Worm (Caenorhabditis elegans) whole organism, young adult: ENCODE results near the gene nhr-258.

Experiments used
- B0019.2 ChIP-seq: fragments of 200-800 bp; sonication (Bioruptor generic); conservative IDR thresholded peaks from 2 replicates; pipeline ENCODE4 v1.3.6; 2022; ENCODE audit warnings: missing genetic modification reagents, missing genetic modification characterization, missing compliant biosample characterization
- B0261.1 ChIP-seq: sonication (generic microtip); optimal IDR thresholded peaks from 2 replicates; lab custom pipeline; 2016; ENCODE audit warnings: mild to moderate bottlenecking, missing genetic modification characterization, moderate library complexity, missing compliant biosample characterization
- C17E4.6 ChIP-seq: fragments of 200-800 bp; sonication (Bioruptor generic); IDR thresholded peaks from 2 replicates; pipeline ENCODE4 v1.3.6; 2022; ENCODE audit warnings: missing genetic modification reagents, missing genetic modification characterization, missing compliant biosample characterization
- F37B4.10 ChIP-seq: fragments of 200-800 bp; sonication (Bioruptor generic); IDR thresholded peaks from 2 replicates; pipeline ENCODE4 v1.3.6; 2022; ENCODE audit warnings: missing genetic modification characterization, missing compliant biosample characterization
- F39B2.1 ChIP-seq: fragments of 200-800 bp; sonication (Bioruptor generic); IDR thresholded peaks from 2 replicates; pipeline ENCODE4 v1.3.6; 2022; ENCODE audit warnings: missing genetic modification reagents, missing genetic modification characterization, missing compliant biosample characterization
- F57C9.4 ChIP-seq: sonication (generic microtip); optimal IDR thresholded peaks from 2 replicates; lab custom pipeline; 2017; ENCODE audit warnings: mild to moderate bottlenecking, missing genetic modification characterization, missing compliant biosample characterization
- T07F8.4 ChIP-seq: sonication (generic microtip); optimal IDR thresholded peaks from 2 replicates; lab custom pipeline; 2016; ENCODE audit warnings: mild to moderate bottlenecking, missing genetic modification characterization, moderate library complexity, missing compliant biosample characterization
- ZK185.1 ChIP-seq: sonication (generic microtip); optimal IDR thresholded peaks from 2 replicates; lab custom pipeline; 2016; ENCODE audit warnings: mild to moderate bottlenecking, missing genetic modification characterization, missing compliant biosample characterization; ENCODE audit not compliant: poor library complexity, severe bottlenecking
- ama-1 ChIP-seq, 3 experiments: fragments of 150-350 bp in 1 of 3; sonication (generic microtip) in 2 of 3; optimal IDR thresholded peaks; 2 replicates each; lab custom pipeline; 2014 to 2018; ENCODE audit warnings: missing biosample characterization in 2 of 3, missing genetic modification characterization in 2 of 3, missing genetic modification reagents in 2 of 3
- atf-7 ChIP-seq: sonication (generic microtip); optimal IDR thresholded peaks from 2 replicates; lab custom pipeline; 2017; ENCODE audit warnings: mild to moderate bottlenecking, missing genetic modification characterization, missing compliant biosample characterization
- attf-3 ChIP-seq: fragments of 200-800 bp; sonication (Bioruptor generic); conservative IDR thresholded peaks from 2 replicates; pipeline ENCODE4 v1.3.6; 2022; ENCODE audit warnings: missing genetic modification reagents, missing genetic modification characterization, missing compliant biosample characterization
- attf-5 ChIP-seq: fragments of 200-800 bp; sonication (Bioruptor generic); optimal IDR thresholded peaks from 2 replicates; lab custom pipeline; 2018; ENCODE audit warnings: mild to moderate bottlenecking, missing genetic modification characterization, missing compliant biosample characterization
- attf-6 ChIP-seq: fragments of 200-800 bp; sonication (Bioruptor generic); IDR thresholded peaks from 2 replicates; pipeline ENCODE4 v1.3.6; 2022; ENCODE audit warnings: missing genetic modification reagents, missing genetic modification characterization, missing compliant biosample characterization
- bed-2 ChIP-seq: fragments of 200-800 bp; sonication (Bioruptor generic); IDR thresholded peaks from 2 replicates; pipeline ENCODE4 v1.3.6; 2022; ENCODE audit warnings: missing genetic modification reagents, missing genetic modification characterization, missing compliant biosample characterization
- cebp-2 ChIP-seq: fragments of 200-800 bp; sonication (Bioruptor generic); IDR thresholded peaks from 2 replicates; pipeline ENCODE4 v1.3.6; 2022; ENCODE audit warnings: missing genetic modification characterization, missing compliant biosample characterization
- ceh-100 ChIP-seq: fragments of 200-800 bp; sonication (Bioruptor generic); IDR thresholded peaks from 2 replicates; pipeline ENCODE4 v1.3.6; 2022; ENCODE audit warnings: missing genetic modification reagents, missing genetic modification characterization, missing compliant biosample characterization
- ceh-40 ChIP-seq: fragments of 200-800 bp; sonication (Bioruptor generic); IDR thresholded peaks from 2 replicates; pipeline ENCODE4 v1.3.6; 2022; ENCODE audit warnings: missing genetic modification characterization, missing compliant biosample characterization
- ceh-79 ChIP-seq: sonication (generic microtip); optimal IDR thresholded peaks from 2 replicates; lab custom pipeline; 2017; ENCODE audit warnings: mild to moderate bottlenecking, missing genetic modification characterization, missing compliant biosample characterization
- chd-7 ChIP-seq: sonication (generic microtip); optimal IDR thresholded peaks from 2 replicates; lab custom pipeline; 2016; ENCODE audit warnings: mild to moderate bottlenecking, missing genetic modification characterization, moderate library complexity, missing compliant biosample characterization
- efl-1 ChIP-seq: fragments of 150-350 bp; optimal IDR thresholded peaks from 2 replicates; lab custom pipeline; 2014; ENCODE audit warnings: missing biosample characterization, missing genetic modification reagents, missing genetic modification characterization
- egl-18 ChIP-seq: fragments of 200-800 bp; sonication (Bioruptor generic); IDR thresholded peaks from 2 replicates; pipeline ENCODE4 v1.3.6; 2022; ENCODE audit warnings: missing genetic modification reagents, missing genetic modification characterization, missing compliant biosample characterization
- egl-44 ChIP-seq: fragments of 200-800 bp; sonication (Bioruptor generic); IDR thresholded peaks from 2 replicates; pipeline ENCODE4 v1.3.6; 2022; ENCODE audit warnings: missing genetic modification reagents, missing genetic modification characterization, missing compliant biosample characterization
- ekl-4 ChIP-seq: fragments of 200-800 bp; sonication (Bioruptor generic); IDR thresholded peaks from 2 replicates; pipeline ENCODE4 v1.3.6; 2022; ENCODE audit warnings: missing genetic modification reagents, missing genetic modification characterization, missing compliant biosample characterization
- hlh-12 ChIP-seq: sonication (generic microtip); optimal IDR thresholded peaks from 2 replicates; lab custom pipeline; 2016; ENCODE audit warnings: missing genetic modification characterization, missing compliant biosample characterization
- hmg-1.2 ChIP-seq: fragments of 200-800 bp; sonication (Bioruptor generic); IDR thresholded peaks from 2 replicates; pipeline ENCODE4 v1.3.6; 2022; ENCODE audit warnings: missing genetic modification reagents, missing genetic modification characterization, missing compliant biosample characterization
- hsf-1 ChIP-seq: fragments of 200-800 bp; sonication (Bioruptor generic); IDR thresholded peaks from 2 replicates; pipeline ENCODE4 v1.3.6; 2022; ENCODE audit warnings: missing genetic modification reagents, missing genetic modification characterization, missing compliant biosample characterization
- lag-1 ChIP-seq: fragments of 200-800 bp; sonication (Bioruptor generic); IDR thresholded peaks from 2 replicates; pipeline ENCODE4 v1.3.6; 2022; ENCODE audit warnings: missing genetic modification reagents, missing genetic modification characterization, missing compliant biosample characterization
- lin-26 ChIP-seq: fragments of 200-800 bp; sonication (Bioruptor generic); IDR thresholded peaks from 2 replicates; pipeline ENCODE4 v1.3.6; 2022; ENCODE audit warnings: missing genetic modification reagents, missing genetic modification characterization, missing compliant biosample characterization
- lin-54 ChIP-seq: fragments of 200-800 bp; sonication (Bioruptor generic); optimal IDR thresholded peaks from 2 replicates; lab custom pipeline; 2018; ENCODE audit warnings: mild to moderate bottlenecking, missing genetic modification characterization, missing compliant biosample characterization
- lsl-1 ChIP-seq: fragments of 200-800 bp; sonication (Bioruptor generic); optimal IDR thresholded peaks from 2 replicates; lab custom pipeline; 2018; ENCODE audit warnings: mild to moderate bottlenecking, missing genetic modification characterization, moderate library complexity, missing compliant biosample characterization
- lsy-27 ChIP-seq: sonication (generic microtip); optimal IDR thresholded peaks from 2 replicates; lab custom pipeline; 2017; ENCODE audit warnings: missing genetic modification characterization, mild to moderate bottlenecking, missing compliant biosample characterization, antibody characterized with exemption, missing genotype, borderline replicate concordance; ENCODE audit not compliant: insufficient read depth
- madf-6 ChIP-seq: fragments of 200-800 bp; sonication (Bioruptor generic); IDR thresholded peaks from 2 replicates; pipeline ENCODE4 v1.3.6; 2022; ENCODE audit warnings: missing genetic modification reagents, missing genetic modification characterization, missing compliant biosample characterization
- mcd-1 ChIP-seq: fragments of 200-800 bp; sonication (Bioruptor generic); IDR thresholded peaks from 2 replicates; pipeline ENCODE4 v1.3.6; 2022; ENCODE audit warnings: missing genetic modification reagents, missing genetic modification characterization, missing compliant biosample characterization
- nhr-179 ChIP-seq: sonication (generic microtip); optimal IDR thresholded peaks from 2 replicates; lab custom pipeline; 2016; ENCODE audit warnings: mild to moderate bottlenecking, missing genetic modification characterization, missing compliant biosample characterization
- pha-4 ChIP-seq: fragments of 150-350 bp; sonication (generic microtip); optimal IDR thresholded peaks from 2 replicates; lab custom pipeline; 2014; ENCODE audit warnings: missing biosample characterization, missing genetic modification reagents, missing genetic modification characterization
- rcor-1 ChIP-seq: fragments of 200-800 bp; sonication (Bioruptor generic); IDR thresholded peaks from 2 replicates; pipeline ENCODE4 v1.3.6; 2022; ENCODE audit warnings: missing genetic modification reagents, missing genetic modification characterization, missing compliant biosample characterization
- sptf-2 ChIP-seq: fragments of 200-800 bp; sonication (Bioruptor generic); optimal IDR thresholded peaks from 2 replicates; lab custom pipeline; 2018; ENCODE audit warnings: mild to moderate bottlenecking, missing genetic modification characterization, missing compliant biosample characterization
- tbp1 ChIP-seq: fragments of 200-800 bp; sonication (Bioruptor generic); optimal IDR thresholded peaks from 2 replicates; lab custom pipeline; 2018; ENCODE audit warnings: mild to moderate bottlenecking, missing genetic modification characterization, missing compliant biosample characterization
- unc-130 ChIP-seq: sonication (generic microtip); optimal IDR thresholded peaks from 2 replicates; lab custom pipeline; 2016; ENCODE audit warnings: missing genetic modification reagents, missing genetic modification characterization, missing compliant biosample characterization
- xnd-1 ChIP-seq: sonication (generic microtip); optimal IDR thresholded peaks from 2 replicates; lab custom pipeline; 2016; ENCODE audit warnings: missing genotype, missing genetic modification reagents, missing genetic modification characterization, missing compliant biosample characterization
- zfh-2 ChIP-seq: fragments of 200-800 bp; sonication (Bioruptor generic); conservative IDR thresholded peaks from 2 replicates; pipeline ENCODE4 v1.3.6; 2022; ENCODE audit warnings: missing genetic modification reagents, missing genetic modification characterization, missing compliant biosample characterization
- ztf-25 ChIP-seq: fragments of 200-800 bp; sonication (Bioruptor generic); IDR thresholded peaks from 2 replicates; pipeline ENCODE4 v1.3.6; 2022; ENCODE audit warnings: missing genetic modification reagents, missing genetic modification characterization, missing compliant biosample characterization
- ztf-28 ChIP-seq: fragments of 200-800 bp; sonication (Bioruptor generic); IDR thresholded peaks from 2 replicates; pipeline ENCODE4 v1.3.6; 2022; ENCODE audit warnings: missing genetic modification reagents, missing genetic modification characterization, missing compliant biosample characterization
- ztf-3 ChIP-seq: fragments of 200-800 bp; sonication (Bioruptor generic); optimal IDR thresholded peaks from 2 replicates; lab custom pipeline; 2018; ENCODE audit warnings: mild to moderate bottlenecking, missing genetic modification characterization, missing compliant biosample characterization
- ztf-6 ChIP-seq: fragments of 200-800 bp; sonication (Bioruptor generic); IDR thresholded peaks from 2 replicates; pipeline ENCODE4 v1.3.6; 2022; ENCODE audit warnings: missing genetic modification reagents, missing genetic modification characterization, missing compliant biosample characterization

Gene nhr-258

ce11 chrIV:8048083-8048482 lies 3.3 kb downstream of the nhr-258 start:
- TF ChIP-seq ceh-40 (GFP tag; lab: Robert Waterston, UW) (no peak), hmg-1.2 (peak; percentile 78)

ce11 chrIV:8052694-8053093 lies 8.0 kb downstream of the nhr-258 start:
- TF ChIP-seq lsy-27: no peak
- TF ChIP-seq pha-4 (tag; lab: Kevin White, UChicago): no peak
- TF ChIP-seq ztf-3 (GFP tag; lab: Kevin White, UChicago): no peak
- no peak for TF ChIP-seq tbp1
- TF ChIP-seq ztf-25 (GFP tag; lab: Robert Waterston, UW): no peak
- no peak for TF ChIP-seq madf-6 (GFP tag; lab: Robert Waterston, UW)
- no peak for TF ChIP-seq chd-7
- no peak for TF ChIP-seq efl-1

- no peak for TF ChIP-seq ama-1 (optimal IDR thresholded peaks at IDR 0.05; lab: Kevin White, UChicago)
- no peak for TF ChIP-seq ama-1 (GFP tag; optimal IDR thresholded peaks at IDR 0.05; lab: Kevin White, UChicago)
- no peak for TF ChIP-seq cebp-2 (GFP tag; lab: Robert Waterston, UW)
- no peak for TF ChIP-seq lsl-1 (GFP tag; lab: Kevin White, UChicago)
- no peak for TF ChIP-seq F39B2.1 (GFP tag; lab: Robert Waterston, UW)
- TF ChIP-seq mcd-1 (GFP tag; lab: Robert Waterston, UW): no peak
- no peak for TF ChIP-seq lag-1
- TF ChIP-seq F57C9.4 (tag; lab: Kevin White, UChicago): no peak
- TF ChIP-seq ZK185.1 (tag; lab: Kevin White, UChicago): no peak
- TF ChIP-seq B0261.1 (tag; lab: Kevin White, UChicago): no peak
- no peak for TF ChIP-seq lin-54 (GFP tag; lab: Kevin White, UChicago)
- no peak for TF ChIP-seq ekl-4 (GFP tag; lab: Robert Waterston, UW)
- TF ChIP-seq xnd-1: no peak
These were observed 9.2 kb downstream of the nhr-258 start for ce11 chrIV:8053955-8054354.

ce11 chrIV:8061267-8061666 lies 16.5 kb downstream of the nhr-258 start:
- TF ChIP-seq F37B4.10 (GFP tag; lab: Robert Waterston, UW) (no peak), hlh-12 (tag; lab: Kevin White, UChicago) (no peak), egl-18 (GFP tag; lab: Robert Waterston, UW) (no peak), mcd-1 (GFP tag; lab: Robert Waterston, UW) (no peak), lin-26 (GFP tag; lab: Robert Waterston, UW) (no peak), ceh-79 (tag; lab: Kevin White, UChicago) (no peak), madf-6 (GFP tag; lab: Robert Waterston, UW) (no peak; the same call in 1 of the 2 replicates), B0019.2 (GFP tag; lab: Robert Waterston, UW) (no peak), T07F8.4 (tag; lab: Kevin White, UChicago) (no peak), attf-5 (GFP tag; lab: Kevin White, UChicago) (no peak), attf-3 (GFP tag; lab: Robert Waterston, UW) (no peak), hsf-1 (no peak), atf-7 (tag; lab: Kevin White, UChicago) (no peak), unc-130 (no peak), nhr-179 (tag; lab: Kevin White, UChicago) (no peak), ztf-28 (GFP tag; lab: Robert Waterston, UW) (no peak), ceh-100 (GFP tag; lab: Robert Waterston, UW) (no peak), sptf-2 (GFP tag; lab: Kevin White, UChicago) (no peak), egl-44 (GFP tag; lab: Robert Waterston, UW) (no peak), C17E4.6 (GFP tag; lab: Robert Waterston, UW) (no peak), rcor-1 (GFP tag; lab: Robert Waterston, UW) (peak; percentile 42; the same call in 1 of the 2 replicates), attf-6 (GFP tag; lab: Robert Waterston, UW) (no peak), zfh-2 (GFP tag; lab: Robert Waterston, UW) (no peak), ztf-6 (GFP tag; lab: Robert Waterston, UW) (no peak), bed-2 (GFP tag; lab: Robert Waterston, UW) (no peak)
